Worm (Caenorhabditis elegans): ENCODE measurements around the gene egas-4.

Gene egas-4

ce11 chrIV:7487554-7488456, 9.8 kb downstream of the egas-4 start, which contains the start of the genes his-60 and his-59 (continued):
- no peak for TF ChIP-seq K02D7.2 (tag; optimal IDR thresholded peaks at IDR 0.05)
- no peak for TF ChIP-seq ceh-14 (tag; optimal IDR thresholded peaks at IDR 0.05)
- TF ChIP-seq ceh-2 (tag; optimal IDR thresholded peaks at IDR 0.05) = no peak
- TF ChIP-seq ceh-19 (GFP tag; optimal IDR thresholded peaks at IDR 0.05) = no peak
- peak; percentile 83 for TF ChIP-seq ref-2 (tag; optimal IDR thresholded peaks at IDR 0.05)
- no peak for TF ChIP-seq rnt-1 (tag; optimal IDR thresholded peaks at IDR 0.05)
- peak; percentile 31 for TF ChIP-seq pros-1 (tag; optimal IDR thresholded peaks at IDR 0.05)
- TF ChIP-seq ama-1 (optimal IDR thresholded peaks at IDR 0.05) = peak; percentile 90
- no peak for TF ChIP-seq ceh-45 (GFP tag; IDR thresholded peaks at IDR 0.05)
- no peak for TF ChIP-seq T23F11.4 (GFP tag; optimal IDR thresholded peaks at IDR 0.05)

- TF ChIP-seq pag-3 (tag; optimal IDR thresholded peaks at IDR 0.05; ENCODE audit: borderline replicate concordance) (no peak), pat-9 (tag; optimal IDR thresholded peaks at IDR 0.05) (no peak), ref-2 (tag; optimal IDR thresholded peaks at IDR 0.05) (peak; percentile 67), pqm-1 (tag; optimal IDR thresholded peaks at IDR 0.05) (no peak), ceh-24 (tag; optimal IDR thresholded peaks at IDR 0.05) (no peak), pha-2 (tag; optimal IDR thresholded peaks at IDR 0.05) (no peak), nhr-11 (tag; optimal IDR thresholded peaks at IDR 0.05) (no peak), ets-4 (tag; optimal IDR thresholded peaks at IDR 0.05) (peak; percentile 61), hlh-30 (tag; optimal IDR thresholded peaks at IDR 0.05; ENCODE audit: insufficient read depth) (no peak), npax-4 (tag; optimal IDR thresholded peaks at IDR 0.05) (no peak), ceh-14 (tag; optimal IDR thresholded peaks at IDR 0.05) (peak; percentile 38), hlh-13 (GFP tag; optimal IDR thresholded peaks at IDR 0.05) (no peak), ceh-9 (tag; optimal IDR thresholded peaks at IDR 0.05) (no peak), ceh-34 (tag; optimal IDR thresholded peaks at IDR 0.05) (peak; percentile 94), gmeb-2 (tag; optimal IDR thresholded peaks at IDR 0.05) (no peak), hlh-15 (tag; optimal IDR thresholded peaks at IDR 0.05) (no peak), che-1 (tag; optimal IDR thresholded peaks at IDR 0.05) (no peak), K09A11.1 (tag; optimal IDR thresholded peaks at IDR 0.05; ENCODE audit: insufficient read depth) (no peak), fax-1 (tag; optimal IDR thresholded peaks at IDR 0.05) (no peak), pax-1 (tag; optimal IDR thresholded peaks at IDR 0.05) (peak; percentile 89), nfya-1 (tag; optimal IDR thresholded peaks at IDR 0.05) (peak; percentile 81), nhr-232 (tag; optimal IDR thresholded peaks at IDR 0.05) (no peak), elt-4 (tag; optimal IDR thresholded peaks at IDR 0.05) (no peak), fkh-6 (tag; optimal IDR thresholded peaks at IDR 0.05) (no peak), ceh-18 (tag; optimal IDR thresholded peaks at IDR 0.05) (peak; percentile 43), unc-3 (GFP tag; conservative IDR thresholded peaks at IDR 0.05) (no peak), unc-3 (tag; optimal IDR thresholded peaks at IDR 0.05) (no peak), ahr-1 (tag; optimal IDR thresholded peaks at IDR 0.05) (peak; percentile 38), pros-1 (tag; optimal IDR thresholded peaks at IDR 0.05) (peak; percentile 78), elt-2 (tag; optimal IDR thresholded peaks at IDR 0.05) (peak; percentile 71), F13H6.1 (tag; optimal IDR thresholded peaks at IDR 0.05) (no peak), K02D7.2 (tag; optimal IDR thresholded peaks at IDR 0.05) (no peak), C08G9.2 (tag; optimal IDR thresholded peaks at IDR 0.05) (peak; percentile 57), unc-55 (GFP tag; optimal IDR thresholded peaks at IDR 0.05) (peak; percentile 80), ceh-19 (GFP tag; optimal IDR thresholded peaks at IDR 0.05) (peak; percentile 40), eyg-1 (tag; optimal IDR thresholded peaks at IDR 0.05) (no peak), pha-4 (tag; optimal IDR thresholded peaks at IDR 0.05) (no peak), tbx-7 (tag; optimal IDR thresholded peaks at IDR 0.05) (peak; percentile 69), ceh-2 (tag; optimal IDR thresholded peaks at IDR 0.05) (peak; percentile 60), dve-1 (tag; optimal IDR thresholded peaks at IDR 0.05) (peak; percentile 90), Y22D7AL.16 (tag; optimal IDR thresholded peaks at IDR 0.05) (no peak), ceh-30 (tag; optimal IDR thresholded peaks at IDR 0.05) (no peak), rnt-1 (tag; optimal IDR thresholded peaks at IDR 0.05) (peak; percentile 65), ceh-6 (GFP tag; optimal IDR thresholded peaks at IDR 0.05) (peak; percentile 15)
These were observed 11.3 kb downstream of the egas-4 start, which contains the start of the genes his-61 and his-62 for ce11 chrIV:7486201-7486947. Gene his-61 (minus strand): TSS chrIV:7486217. Gene his-62 (plus strand): TSS chrIV:7486545.

All from whole organism, late embryonic.